Fruit fly (Drosophila melanogaster): ENCODE measurements around the gene norpA.

Gene norpA

dm6 chrX:4391326-4391761, 68.9 kb downstream of the norpA start (continued):
- TF ChIP-seq CG7368 (GFP tag; optimal IDR thresholded peaks at IDR 0.05) (peak; percentile 73), Eip93F (GFP tag; optimal IDR thresholded peaks at IDR 0.05) (no peak), CG15336 (GFP tag; IDR thresholded peaks at IDR 0.05) (peak; percentile 59), Gug (GFP tag; IDR thresholded peaks at IDR 0.05) (no peak), CG31627 (GFP tag; optimal IDR thresholded peaks at IDR 0.05) (peak; percentile 80), CG16779 (tag; optimal IDR thresholded peaks at IDR 0.05) (no peak), CG8632 (GFP tag; optimal IDR thresholded peaks at IDR 0.05) (peak; percentile 61), CG6808 (GFP tag; optimal IDR thresholded peaks at IDR 0.05) (peak; percentile 67), CG9139 (GFP tag; optimal IDR thresholded peaks at IDR 0.05) (peak; percentile 48), CG6163 (GFP tag; IDR thresholded peaks at IDR 0.05) (peak; percentile 83), CG34406 (GFP tag; optimal IDR thresholded peaks at IDR 0.05) (peak; percentile 69), CG10631 (GFP tag; optimal IDR thresholded peaks at IDR 0.05) (peak; percentile 74), OdsH (GFP tag; optimal IDR thresholded peaks at IDR 0.05) (peak; percentile 72), Met (GFP tag; optimal IDR thresholded peaks at IDR 0.05) (peak; percentile 83), salr (GFP tag; optimal IDR thresholded peaks at IDR 0.05) (peak; percentile 14 to 22), topi (GFP tag; optimal IDR thresholded peaks at IDR 0.05) (peak; percentile 82), spab (GFP tag; optimal IDR thresholded peaks at IDR 0.05) (peak; percentile 58), net (GFP tag; optimal IDR thresholded peaks at IDR 0.05) (peak; percentile 42), Ets96B (tag; optimal IDR thresholded peaks at IDR 0.05) (peak; percentile 36), CG11902 (GFP tag; optimal IDR thresholded peaks at IDR 0.05) (peak; percentile 57), CG11762 (GFP tag; optimal IDR thresholded peaks at IDR 0.05; ENCODE audit: insufficient read depth) (peak; percentile 25), CG1621 (tag; optimal IDR thresholded peaks at IDR 0.05) (peak; percentile 1), svp (GFP tag) (peak; percentile 89), Sox14 (GFP tag; optimal IDR thresholded peaks at IDR 0.05) (peak; percentile 65), fd85E (GFP tag; optimal IDR thresholded peaks at IDR 0.05) (peak; percentile 29), fd59A (GFP tag; optimal IDR thresholded peaks at IDR 0.05) (peak; percentile 36), Hr4 (GFP tag; optimal IDR thresholded peaks at IDR 0.05) (peak; percentile 58)

- TF ChIP-seq esn (GFP tag; optimal IDR thresholded peaks at IDR 0.05) (no peak), CG11762 (GFP tag; optimal IDR thresholded peaks at IDR 0.05; ENCODE audit: insufficient read depth) (no peak), Hr4 (GFP tag; optimal IDR thresholded peaks at IDR 0.05) (no peak), net (GFP tag; optimal IDR thresholded peaks at IDR 0.05) (no peak), CG1621 (tag; optimal IDR thresholded peaks at IDR 0.05) (no peak), Ets21C (GFP tag; optimal IDR thresholded peaks at IDR 0.05) (no peak), Blimp-1 (GFP tag; optimal IDR thresholded peaks at IDR 0.05) (no peak), pdm3 (GFP tag; optimal IDR thresholded peaks at IDR 0.05) (no peak), CG4318 (GFP tag; optimal IDR thresholded peaks at IDR 0.05) (no peak), CG6276 (GFP tag; optimal IDR thresholded peaks at IDR 0.05) (no peak), fd59A (GFP tag; optimal IDR thresholded peaks at IDR 0.05) (no peak), fd85E (GFP tag; optimal IDR thresholded peaks at IDR 0.05) (no peak), Hr39 (GFP tag; optimal IDR thresholded peaks at IDR 0.05) (no peak), Eip75B (GFP tag; optimal IDR thresholded peaks at IDR 0.05) (no peak), CG8119 (GFP tag; IDR thresholded peaks at IDR 0.05) (no peak), CG6163 (GFP tag; IDR thresholded peaks at IDR 0.05) (no peak), CG10631 (GFP tag; optimal IDR thresholded peaks at IDR 0.05) (no peak)
Measured at dm6 chrX:4399700-4400099, 77.3 kb downstream of the norpA start.

- TF ChIP-seq fkh (GFP tag; optimal IDR thresholded peaks at IDR 0.05) (no peak), dsx (GFP tag; optimal IDR thresholded peaks at IDR 0.05; ENCODE audit: poor library complexity, severe bottlenecking) (no peak), vri (GFP tag; optimal IDR thresholded peaks at IDR 0.05) (peak; percentile 4), Sox102F (GFP tag; optimal IDR thresholded peaks at IDR 0.05) (no peak), Hr39 (GFP tag; optimal IDR thresholded peaks at IDR 0.05) (no peak), CG6808 (GFP tag; optimal IDR thresholded peaks at IDR 0.05) (no peak), Eip93F (GFP tag; optimal IDR thresholded peaks at IDR 0.05) (no peak), Ets96B (tag; optimal IDR thresholded peaks at IDR 0.05) (no peak), Eip78C (GFP tag) (peak; percentile 42), svp (GFP tag) (no peak), CG3032 (tag; optimal IDR thresholded peaks at IDR 0.05) (no peak), CG16779 (tag; optimal IDR thresholded peaks at IDR 0.05) (no peak), CG6163 (GFP tag; IDR thresholded peaks at IDR 0.05) (0 out of 3 replicates have a peak, but pooled peaks have one; percentile 11), CG9139 (GFP tag; optimal IDR thresholded peaks at IDR 0.05) (no peak), dac (GFP tag; optimal IDR thresholded peaks at IDR 0.05) (no peak), lz (GFP tag; optimal IDR thresholded peaks at IDR 0.05) (no peak), CG6854 (GFP tag; optimal IDR thresholded peaks at IDR 0.05) (no peak), pdm3 (GFP tag; optimal IDR thresholded peaks at IDR 0.05) (no peak), Lpt (GFP tag; optimal IDR thresholded peaks at IDR 0.05) (no peak)
Measured at dm6 chrX:4401540-4402138, 79.2 kb downstream of the norpA start.

Measured in whole organism, prepupa.